Fruit fly (Drosophila melanogaster): ENCODE results near the gene osa.

The osa gene

DNA sequence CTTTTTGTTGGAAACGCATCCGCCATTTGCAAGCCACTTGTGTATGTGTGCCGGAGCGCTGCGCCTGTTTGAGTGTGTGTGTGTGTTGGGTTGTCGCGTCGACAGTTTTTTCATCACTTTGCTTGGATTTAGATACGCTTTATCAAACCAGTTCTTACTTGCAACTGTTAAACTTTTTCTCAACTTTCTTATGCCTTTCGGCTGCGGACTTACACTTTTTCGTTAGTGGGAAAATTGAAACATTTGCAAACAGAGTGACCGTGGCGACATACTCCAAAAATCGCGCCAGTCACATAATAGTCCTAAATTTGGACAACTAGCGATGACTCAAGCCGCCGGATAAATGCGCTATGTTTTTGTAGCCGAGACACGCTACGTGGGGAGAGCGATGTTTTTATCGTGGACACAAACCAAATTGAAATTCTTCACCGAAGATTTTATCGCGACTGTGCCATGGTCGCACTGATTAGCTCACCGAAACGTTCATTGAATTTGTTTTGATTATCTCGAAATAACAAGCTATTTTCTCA, 35.8 kb downstream of the osa start, which contains the start of the genes alt and CG7655 (continued):
- TF ChIP-seq YL-1 (GFP tag; optimal IDR thresholded peaks at IDR 0.05) (peak; percentile 61), ewg (GFP tag; optimal IDR thresholded peaks at IDR 0.05) (no peak), CG8290 (GFP tag; optimal IDR thresholded peaks at IDR 0.05) (peak; percentile 41), CG8290 (tag; optimal IDR thresholded peaks at IDR 0.05) (peak in 1 of 2 experiments; percentile 86), CG4424 (GFP tag; optimal IDR thresholded peaks at IDR 0.05) (no peak), CG16815 (GFP tag; optimal IDR thresholded peaks at IDR 0.05) (no peak), CG15011 (GFP tag; optimal IDR thresholded peaks at IDR 0.05) (no peak), Xbp1 (GFP tag; optimal IDR thresholded peaks at IDR 0.05) (peak; percentile 43), Hr39 (optimal IDR thresholded peaks at IDR 0.05) (no peak), sens-2 (GFP tag; IDR thresholded peaks at IDR 0.05) (no peak), tll (GFP tag; optimal IDR thresholded peaks at IDR 0.05) (no peak), grn (GFP tag; optimal IDR thresholded peaks at IDR 0.05) (peak; percentile 97), CG1024 (GFP tag; IDR thresholded peaks at IDR 0.05) (no peak), pita (GFP tag; optimal IDR thresholded peaks at IDR 0.05) (peak; percentile 99), CHES-1-like (GFP tag; optimal IDR thresholded peaks at IDR 0.05) (peak; percentile 89), CG4617 (GFP tag; optimal IDR thresholded peaks at IDR 0.05; ENCODE audit: borderline replicate concordance) (peak; percentile 95), al (GFP tag; IDR thresholded peaks at IDR 0.05) (no peak), Pdp1 (GFP tag; optimal IDR thresholded peaks at IDR 0.05) (peak in 1 of 2 experiments; percentile 83), CG6683 (GFP tag; optimal IDR thresholded peaks at IDR 0.05) (no peak), CG2712 (tag; optimal IDR thresholded peaks at IDR 0.05) (peak; percentile 59), CG4282 (GFP tag; optimal IDR thresholded peaks at IDR 0.05) (peak; percentile 25), Lhr (GFP tag; optimal IDR thresholded peaks at IDR 0.05) (peak; percentile 97), inv (GFP tag; IDR thresholded peaks at IDR 0.05; ENCODE audit: partially characterized antibody) (no peak), CG12236 (GFP tag; optimal IDR thresholded peaks at IDR 0.05) (no peak), gcm2 (GFP tag; optimal IDR thresholded peaks at IDR 0.05) (no peak), jumu (GFP tag; optimal IDR thresholded peaks at IDR 0.05) (peak; percentile 62), ro (GFP tag; IDR thresholded peaks at IDR 0.05) (no peak), PHDP (tag; optimal IDR thresholded peaks at IDR 0.05) (no peak), CG10209 (GFP tag; optimal IDR thresholded peaks at IDR 0.05) (no peak), ara (GFP tag; IDR thresholded peaks at IDR 0.05) (no peak), CG7786 (GFP tag; optimal IDR thresholded peaks at IDR 0.05) (peak; percentile 9), Med (GFP tag) (peak; percentile 91), row (GFP tag; IDR thresholded peaks at IDR 0.05) (no peak), gfzf (GFP tag; optimal IDR thresholded peaks at IDR 0.05) (peak; percentile 100), salm (tag; optimal IDR thresholded peaks at IDR 0.05) (peak; percentile 12), Gsc (GFP tag; IDR thresholded peaks at IDR 0.05) (no peak), bowl (GFP tag; IDR thresholded peaks at IDR 0.05) (no peak), kni (GFP tag; optimal IDR thresholded peaks at IDR 0.05) (no peak), so (GFP tag; IDR thresholded peaks at IDR 0.05) (no peak), Nf-YC (tag; optimal IDR thresholded peaks at IDR 0.05) (peak; percentile 36), CrebB (tag; optimal IDR thresholded peaks at IDR 0.05) (peak; percentile 56), CG2889 (GFP tag; IDR thresholded peaks at IDR 0.05) (no peak), sens (GFP tag) (peak; percentile 75), pum (GFP tag; optimal IDR thresholded peaks at IDR 0.05) (no peak), CG33213 (GFP tag; optimal IDR thresholded peaks at IDR 0.05) (peak; percentile 90), zen (tag; optimal IDR thresholded peaks at IDR 0.05) (peak; percentile 30), Gug (GFP tag; IDR thresholded peaks at IDR 0.05) (no peak), CG17829 (tag; optimal IDR thresholded peaks at IDR 0.05) (peak; percentile 73), HmgZ (tag; optimal IDR thresholded peaks at IDR 0.05) (peak; percentile 90), gsb-n (tag; optimal IDR thresholded peaks at IDR 0.05) (peak; percentile 41), CG11696 (GFP tag; IDR thresholded peaks at IDR 0.05) (no peak), Bgb (GFP tag; IDR thresholded peaks at IDR 0.05; ENCODE audit: partially characterized antibody) (no peak)
